Fruit fly (Drosophila melanogaster) Kc167 (cell line): Measurements from ENCODE around the gene CG14434.

Experiments
- Myc ChIP-seq: fragments of >200 bp; optimal IDR thresholded peaks from 2 replicates; lab custom pipeline; 2017; ENCODE audit warnings: missing external identifiers
- h ChIP-seq: fragments of >200 bp; optimal IDR thresholded peaks from 3 replicates; lab custom pipeline; 2018; ENCODE audit warnings: missing external identifiers
- insv ChIP-seq: fragments of >200 bp; optimal IDR thresholded peaks from 3 replicates; lab custom pipeline; 2018; ENCODE audit warnings: missing external identifiers
- psq ChIP-seq: fragments of >200 bp; optimal IDR thresholded peaks from 2 replicates; lab custom pipeline; 2017; ENCODE audit warnings: missing external identifiers

DNA sequence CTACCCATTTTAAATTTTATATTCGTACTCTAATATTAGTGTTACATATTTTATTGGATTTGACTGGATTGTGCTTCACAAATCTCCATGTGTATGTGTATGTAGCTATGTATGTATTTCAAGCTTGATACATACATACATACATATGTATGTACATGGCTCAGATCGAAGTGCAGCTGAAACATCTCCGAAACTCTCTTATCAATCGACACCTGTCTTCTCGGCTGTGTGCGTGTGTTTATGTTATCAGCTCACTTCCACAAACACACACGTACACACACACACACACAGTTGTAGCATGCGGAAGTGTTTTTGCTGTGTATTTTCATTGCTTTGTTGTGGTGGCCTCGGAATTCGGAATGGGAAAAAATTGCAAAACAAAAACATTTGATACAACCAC, 7.7 kb downstream of the CG14434 start:
- TF ChIP-seq h (lab: Kevin White, UChicago) (no peak), psq (lab: Kevin White, UChicago) (peak; percentile 69), Myc (no peak), insv (lab: Kevin White, UChicago) (no peak)
